Worm (Caenorhabditis elegans): ENCODE measurements around the gene del-5.
A peak's percentile ranks its signal among the peaks of the same experiment; 100 is the strongest.

Gene del-5

DNA sequence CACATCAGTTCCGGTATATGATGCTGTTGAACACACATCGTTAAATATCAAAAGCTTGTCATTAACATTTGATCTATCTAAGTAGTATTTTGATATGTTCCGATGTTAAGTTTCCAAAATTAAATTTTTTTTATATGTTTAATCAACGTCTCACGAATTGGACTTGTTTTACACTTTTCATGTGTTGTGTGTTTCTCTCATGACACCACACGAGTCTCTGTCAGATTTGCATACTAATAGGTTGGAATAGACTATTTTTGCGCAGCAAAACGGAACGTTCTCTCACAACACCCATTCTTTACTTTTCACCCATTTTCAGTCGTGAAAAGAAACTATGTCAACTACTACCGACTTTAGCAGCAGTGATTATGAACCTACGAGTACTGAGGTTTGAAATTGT is 37.4 kb downstream of the del-5 start, which contains the start of gene K09C8.8:
TSS of gene K09C8.8 (plus strand) at position 301 of the 400 bp plus-strand sequence.
- TF ChIP-seq madf-5 (GFP tag; IDR thresholded peaks at IDR 0.05) (no peak), snpc-1.2 (GFP tag; IDR thresholded peaks at IDR 0.05) (no peak), zip-11 (GFP tag; IDR thresholded peaks at IDR 0.05) (no peak), ZK546.5 (tag; optimal IDR thresholded peaks at IDR 0.05) (no peak), F44E2.7 (GFP tag; IDR thresholded peaks at IDR 0.05) (no peak), ama-1 (optimal IDR thresholded peaks at IDR 0.05) (no peak), tag-97 (GFP tag; IDR thresholded peaks at IDR 0.05) (no peak), nhr-77 (tag; optimal IDR thresholded peaks at IDR 0.05) (no peak), ZK337.2 (GFP tag; IDR thresholded peaks at IDR 0.05) (no peak), gei-8 (GFP tag; optimal IDR thresholded peaks at IDR 0.05) (no peak), nhr-10 (tag; optimal IDR thresholded peaks at IDR 0.05) (no peak), hif-1 (tag; optimal IDR thresholded peaks at IDR 0.05) (no peak)

DNA sequence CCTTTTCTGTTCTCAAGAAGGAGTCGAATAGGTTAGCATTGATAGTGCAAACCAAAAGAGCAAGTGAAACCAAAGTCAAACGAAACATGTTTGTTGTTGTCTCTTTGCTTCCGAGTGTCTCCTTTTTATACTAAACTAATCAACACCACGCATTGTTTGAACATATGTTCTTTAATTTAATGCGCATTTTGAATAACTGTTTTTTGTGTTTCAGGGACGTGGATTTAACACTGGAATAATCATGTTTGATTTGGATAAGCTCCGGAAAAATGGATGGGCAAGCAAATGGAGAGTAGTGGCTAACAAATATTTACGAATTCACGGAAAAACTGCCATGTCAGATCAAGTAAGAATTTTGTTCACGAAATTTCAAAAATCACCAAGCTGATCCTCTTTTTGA is 40.3 kb downstream of the del-5 start, which contains the start of gene K09C8.9:
TSS of gene K09C8.9 (minus strand) at position 101 of the 400 bp plus-strand sequence.
- TF ChIP-seq snpc-4 (tag; optimal IDR thresholded peaks at IDR 0.05): no peak
- TF ChIP-seq mxl-2 (GFP tag; conservative IDR thresholded peaks at IDR 0.05): no peak
- TF ChIP-seq aly-2 (tag; optimal IDR thresholded peaks at IDR 0.05): no peak
- TF ChIP-seq Y75B8A.6 (GFP tag; IDR thresholded peaks at IDR 0.05): no peak
- TF ChIP-seq lir-3 (tag; optimal IDR thresholded peaks at IDR 0.05): no peak
- no peak for TF ChIP-seq F26F4.8 (GFP tag; conservative IDR thresholded peaks at IDR 0.05)
- no peak for TF ChIP-seq unc-39 (tag; optimal IDR thresholded peaks at IDR 0.05)
- no peak for TF ChIP-seq nhr-111 (GFP tag; optimal IDR thresholded peaks at IDR 0.05)

DNA sequence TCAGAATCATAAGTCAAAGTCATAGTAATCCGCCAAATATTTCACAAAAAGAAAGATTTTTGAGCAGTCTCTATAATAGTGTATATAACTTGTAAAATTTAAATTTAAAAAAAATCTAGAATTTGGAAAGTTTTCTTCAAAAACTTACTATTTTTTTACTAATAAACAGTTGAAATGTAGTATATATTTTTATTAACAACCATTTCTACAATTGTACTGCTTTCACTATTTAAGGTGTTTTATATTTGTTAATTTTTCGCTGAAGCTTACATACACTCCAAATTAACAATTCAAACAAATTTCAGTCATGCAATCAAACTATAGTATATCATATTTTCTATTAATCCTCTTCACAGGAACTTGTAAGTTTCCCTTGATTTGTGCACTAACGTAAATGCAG is 41.7 kb downstream of the del-5 start, which contains the start of gene lge-1:
TSS of gene lge-1 (plus strand) at position 301 of the 400 bp plus-strand sequence.
- no peak for TF ChIP-seq fkh-10 (GFP tag; optimal IDR thresholded peaks at IDR 0.05)
- no peak for TF ChIP-seq lin-15B (tag; optimal IDR thresholded peaks at IDR 0.05)
- no peak for TF ChIP-seq dmd-9 (GFP tag; IDR thresholded peaks at IDR 0.05)
- no peak for TF ChIP-seq ztf-11 (tag; optimal IDR thresholded peaks at IDR 0.05)
- no peak for TF ChIP-seq F49E8.2 (tag; optimal IDR thresholded peaks at IDR 0.05; ENCODE audit: borderline replicate concordance)
- no peak for TF ChIP-seq snpc-4 (tag; optimal IDR thresholded peaks at IDR 0.05)
- TF ChIP-seq rbr-2 (tag; optimal IDR thresholded peaks at IDR 0.05): no peak
- no peak for TF ChIP-seq spr-1 (tag; optimal IDR thresholded peaks at IDR 0.05)
- no peak for TF ChIP-seq fos-1 (tag; optimal IDR thresholded peaks at IDR 0.05)
- TF ChIP-seq F37D6.2 (tag; optimal IDR thresholded peaks at IDR 0.05): no peak
- no peak for TF ChIP-seq lin-1 (GFP tag; IDR thresholded peaks at IDR 0.05)
- no peak for TF ChIP-seq vab-7 (GFP tag; IDR thresholded peaks at IDR 0.05)
- no peak for TF ChIP-seq ZK337.2 (GFP tag; IDR thresholded peaks at IDR 0.05)
- no peak for TF ChIP-seq Y48G9A.11 (GFP tag; IDR thresholded peaks at IDR 0.05)
- no peak for TF ChIP-seq ceh-44 (GFP tag; IDR thresholded peaks at IDR 0.05)
- TF ChIP-seq ces-1 (GFP tag; optimal IDR thresholded peaks at IDR 0.05): no peak
- no peak for TF ChIP-seq nhr-48 (tag; optimal IDR thresholded peaks at IDR 0.05)
- no peak for TF ChIP-seq aha-1 (tag)
- TF ChIP-seq hlh-30 (tag; optimal IDR thresholded peaks at IDR 0.05; ENCODE audit: insufficient read depth): no peak
- TF ChIP-seq sdz-12 (GFP tag; optimal IDR thresholded peaks at IDR 0.05): no peak

DNA sequence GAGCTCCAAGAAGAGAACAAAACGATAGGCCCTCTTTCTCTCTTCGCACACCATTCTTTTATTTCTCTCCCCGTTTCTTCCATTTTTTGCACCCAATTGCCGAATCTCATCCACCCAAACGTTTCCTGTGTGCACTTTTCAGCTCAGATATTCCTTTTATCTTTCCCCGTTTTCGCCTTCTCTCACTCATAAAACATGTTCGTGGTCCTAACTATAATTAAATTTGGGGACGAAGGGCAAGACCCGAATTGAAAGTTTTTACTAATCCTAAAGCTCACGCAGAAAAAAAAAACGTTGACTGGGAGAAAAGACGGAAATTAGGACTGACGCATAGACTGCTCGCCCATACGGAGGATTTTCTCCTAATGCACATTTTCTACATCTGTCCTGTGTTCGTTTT is 42.5 kb downstream of the del-5 start:
- no peak for TF ChIP-seq F37D6.2 (tag; optimal IDR thresholded peaks at IDR 0.05)
- no peak for TF ChIP-seq egl-27 (tag; optimal IDR thresholded peaks at IDR 0.05)
- peak; percentile 54 for TF ChIP-seq ces-1 (GFP tag; optimal IDR thresholded peaks at IDR 0.05)
- no peak for TF ChIP-seq arid-1 (GFP tag; conservative IDR thresholded peaks at IDR 0.05)

Data from whole organism, L4 larva.